Worm (Caenorhabditis elegans) whole organism, L4/young adult: ENCODE data around the gene C44B12.9.

ENCODE experiments used
- dao-5 ChIP-seq: sonication (generic microtip); optimal IDR thresholded peaks from 2 replicates; lab custom pipeline; 2016; ENCODE audit warnings: missing genotype, missing genetic modification characterization, moderate library complexity, missing compliant biosample characterization
- him-1 ChIP-seq: sonication (generic microtip); optimal IDR thresholded peaks from 2 replicates; lab custom pipeline; 2016; ENCODE audit warnings: missing genotype, missing genetic modification reagents, missing genetic modification characterization, missing compliant biosample characterization

ce11 chrIV:1148425-1149151, 44.2 kb upstream of the C44B12.9 start:
- TF ChIP-seq dao-5, result no peak
- TF ChIP-seq him-1, result no peak
